Fruit fly (Drosophila melanogaster): ENCODE data around the gene Traf6.

The Traf6 gene

dm6 chrX:8157294-8157693, at the start of gene Traf6, which contains the start of gene GIIIspla2 (continued):
- TF ChIP-seq CG17802 (tag; optimal IDR thresholded peaks at IDR 0.05): peak; percentile 90
- TF ChIP-seq Dad (GFP tag; optimal IDR thresholded peaks at IDR 0.05): peak; percentile 60
- TF ChIP-seq Dll (GFP tag; IDR thresholded peaks at IDR 0.05; ENCODE audit: partially characterized antibody): peak; percentile 46; the same call in 1 of the 4 replicates
- TF ChIP-seq slbo (GFP tag; IDR thresholded peaks at IDR 0.05): peak; percentile 83
- no peak for TF ChIP-seq dan (GFP tag; IDR thresholded peaks at IDR 0.05)
- TF ChIP-seq CG10462 (GFP tag; optimal IDR thresholded peaks at IDR 0.05): no peak
- no peak for TF ChIP-seq hkb (optimal IDR thresholded peaks at IDR 0.05)
- peak; percentile 71 for TF ChIP-seq hkb (GFP tag; IDR thresholded peaks at IDR 0.05)
- TF ChIP-seq crol (GFP tag; IDR thresholded peaks at IDR 0.05): no peak
- TF ChIP-seq CG1024 (GFP tag; IDR thresholded peaks at IDR 0.05): peak; percentile 27; the same call in 1 of the 2 replicates
- peak; percentile 96 for TF ChIP-seq Med (GFP tag)
- TF ChIP-seq CG6854 (GFP tag; optimal IDR thresholded peaks at IDR 0.05): no peak
- peak; percentile 85 for TF ChIP-seq CG9932 (GFP tag; IDR thresholded peaks at IDR 0.05)
- peak; percentile 66 for TF ChIP-seq CG14667 (GFP tag; IDR thresholded peaks at IDR 0.05)
- no peak for TF ChIP-seq Stat92E (GFP tag; optimal IDR thresholded peaks at IDR 0.05)
- TF ChIP-seq knrl (GFP tag; IDR thresholded peaks at IDR 0.05; ENCODE audit: partially characterized antibody): peak; percentile 50; the same call in 1 of the 3 replicates
- no peak for TF ChIP-seq hb (GFP tag; IDR thresholded peaks at IDR 0.05; ENCODE audit: partially characterized antibody)
- 0 out of 3 replicates have a peak, but pooled peaks have one; percentile 10 for TF ChIP-seq Opbp (GFP tag; IDR thresholded peaks at IDR 0.05; ENCODE audit: partially characterized antibody)
- peak; percentile 81 for TF ChIP-seq Dbx (GFP tag; IDR thresholded peaks at IDR 0.05)
- no peak for TF ChIP-seq fd102C (GFP tag; optimal IDR thresholded peaks at IDR 0.05)
- TF ChIP-seq Usf (GFP tag; optimal IDR thresholded peaks at IDR 0.05): peak; percentile 55
- no peak; the same call in 1 of the 2 replicates for TF ChIP-seq CG31441 (GFP tag; IDR thresholded peaks at IDR 0.05)
- peak; percentile 48; the same call in 1 of the 2 replicates for TF ChIP-seq Adf1 (GFP tag; IDR thresholded peaks at IDR 0.05)
- peak; percentile 68 for TF ChIP-seq tin (GFP tag; optimal IDR thresholded peaks at IDR 0.05)
- peak; percentile 85 for TF ChIP-seq phol (tag; optimal IDR thresholded peaks at IDR 0.05)
- no peak for TF ChIP-seq Tbp (GFP tag; optimal IDR thresholded peaks at IDR 0.05)
- no peak for TF ChIP-seq ato (GFP tag; IDR thresholded peaks at IDR 0.05; ENCODE audit: partially characterized antibody)
- TF ChIP-seq ab (GFP tag; optimal IDR thresholded peaks at IDR 0.05): no peak
- TF ChIP-seq CG6765 (GFP tag; optimal IDR thresholded peaks at IDR 0.05): peak; percentile 30
- TF ChIP-seq CG17385 (GFP tag; optimal IDR thresholded peaks at IDR 0.05): peak; percentile 65
- no peak for TF ChIP-seq Sry-β (GFP tag; optimal IDR thresholded peaks at IDR 0.05)
- no peak for TF ChIP-seq Neu2 (GFP tag; optimal IDR thresholded peaks at IDR 0.05; ENCODE audit: borderline replicate concordance)
- TF ChIP-seq Meics (GFP tag; optimal IDR thresholded peaks at IDR 0.05): peak; percentile 79
- TF ChIP-seq Dref (GFP tag; IDR thresholded peaks at IDR 0.05): peak; percentile 31; the same call in 1 of the 2 replicates
- peak; percentile 57; the same call in 1 of the 2 replicates for TF ChIP-seq gsb (GFP tag; IDR thresholded peaks at IDR 0.05)
- no peak for TF ChIP-seq tll (GFP tag; optimal IDR thresholded peaks at IDR 0.05)
- peak; percentile 56 for TF ChIP-seq CG12942 (GFP tag; optimal IDR thresholded peaks at IDR 0.05)
- peak; percentile 29; the same call in 1 of the 2 replicates for TF ChIP-seq Poxn (GFP tag; IDR thresholded peaks at IDR 0.05)
- peak; percentile 31 for TF ChIP-seq Mes4 (GFP tag; optimal IDR thresholded peaks at IDR 0.05)
- peak; percentile 56 for TF ChIP-seq schlank (tag; optimal IDR thresholded peaks at IDR 0.05)
- TF ChIP-seq wor (GFP tag; IDR thresholded peaks at IDR 0.05): peak; percentile 69; the same call in 1 of the 2 replicates
- 0 out of 3 replicates have a peak, but pooled peaks have one; percentile 24 for TF ChIP-seq otp (GFP tag; IDR thresholded peaks at IDR 0.05)
- TF ChIP-seq Six4 (GFP tag; optimal IDR thresholded peaks at IDR 0.05): peak; percentile 40
- TF ChIP-seq eyg (GFP tag; optimal IDR thresholded peaks at IDR 0.05): peak; percentile 17
- TF ChIP-seq Deaf1 (tag; optimal IDR thresholded peaks at IDR 0.05): peak; percentile 77
- peak; percentile 34 for TF ChIP-seq da (GFP tag; optimal IDR thresholded peaks at IDR 0.05)
- TF ChIP-seq Chrac-16 (GFP tag; optimal IDR thresholded peaks at IDR 0.05): peak; percentile 60
- no peak for TF ChIP-seq tna (GFP tag; IDR thresholded peaks at IDR 0.05; ENCODE audit: partially characterized antibody)
- TF ChIP-seq CG10366 (GFP tag; IDR thresholded peaks at IDR 0.05): peak; percentile 76
- peak; percentile 74 for TF ChIP-seq CG6689 (GFP tag; IDR thresholded peaks at IDR 0.05)

Measured in whole organism, embryonic.